Fruit fly (Drosophila melanogaster): ENCODE measurements around the gene CG13895.

Gene CG13895

DNA sequence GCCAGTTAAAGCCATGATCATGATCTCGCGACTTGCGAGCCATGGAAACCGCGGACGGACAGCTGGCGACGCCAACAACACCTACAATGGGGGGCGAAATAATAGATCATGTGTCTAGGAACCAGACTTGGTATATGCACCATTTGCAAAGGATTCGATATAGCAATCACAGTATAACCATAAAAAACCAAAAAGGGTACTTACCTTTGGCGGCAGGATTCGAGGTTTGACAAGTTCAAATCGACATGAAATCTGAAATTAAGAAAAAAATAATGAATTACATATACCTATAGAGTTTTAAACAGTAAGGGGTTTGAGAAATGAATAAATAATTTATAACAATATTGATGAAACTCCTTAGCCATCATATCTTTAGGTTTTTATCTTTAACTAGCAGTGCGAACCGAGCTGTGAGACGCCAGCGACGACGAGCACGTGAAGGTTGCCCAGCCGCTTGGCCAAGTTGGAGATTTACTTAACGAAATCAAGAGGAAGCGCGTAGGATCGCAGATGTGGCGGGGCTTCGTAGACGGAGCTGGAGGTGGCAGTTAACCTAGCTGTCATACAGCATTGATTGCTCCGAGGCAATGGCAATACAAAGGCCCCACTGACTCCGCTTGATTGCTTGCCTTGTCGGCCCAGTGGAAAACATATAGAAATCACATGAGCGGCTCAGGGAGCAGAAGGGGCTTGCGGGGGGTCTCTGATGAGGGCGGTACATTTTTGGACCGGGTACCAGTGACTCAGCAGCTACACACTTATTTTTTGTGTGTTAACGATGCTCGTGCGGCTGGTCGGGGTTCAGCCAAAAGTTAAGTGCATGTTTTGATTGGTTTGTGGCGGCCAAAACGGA lies 26.1 kb upstream of the CG13895 start (continued):
- TF ChIP-seq Gsc (GFP tag; IDR thresholded peaks at IDR 0.05) = no peak
- TF ChIP-seq ewg (GFP tag; optimal IDR thresholded peaks at IDR 0.05) = no peak
- TF ChIP-seq so (GFP tag; IDR thresholded peaks at IDR 0.05) = 0 out of 3 replicates have a peak, but pooled peaks have one; percentile 29
- TF ChIP-seq CG32532 (GFP tag; IDR thresholded peaks at IDR 0.05) = 0 out of 2 replicates have a peak, but pooled peaks have one; percentile 27
- TF ChIP-seq onecut (GFP tag; IDR thresholded peaks at IDR 0.05) = peak; percentile 34
- no peak for TF ChIP-seq CG9797 (GFP tag; optimal IDR thresholded peaks at IDR 0.05)
- TF ChIP-seq CG9932 (GFP tag; IDR thresholded peaks at IDR 0.05) = no peak; the same call in 1 of the 2 replicates
- peak; percentile 37; the same call in 2 of the 3 replicates for TF ChIP-seq row (GFP tag; IDR thresholded peaks at IDR 0.05)
- peak; percentile 22 for TF ChIP-seq tio (GFP tag; optimal IDR thresholded peaks at IDR 0.05)
- no peak for TF ChIP-seq da (GFP tag; optimal IDR thresholded peaks at IDR 0.05)
- TF ChIP-seq mirr (GFP tag; optimal IDR thresholded peaks at IDR 0.05) = no peak
- no peak for TF ChIP-seq prd (optimal IDR thresholded peaks at IDR 0.05)
- peak; percentile 44; the same call in 1 of the 3 replicates for TF ChIP-seq prd (GFP tag; IDR thresholded peaks at IDR 0.05)
- no peak for TF ChIP-seq CG2202 (tag; optimal IDR thresholded peaks at IDR 0.05)
- TF ChIP-seq HmgD (GFP tag; optimal IDR thresholded peaks at IDR 0.05) = no peak
- TF ChIP-seq Camta (GFP tag; optimal IDR thresholded peaks at IDR 0.05) = peak; percentile 12
- TF ChIP-seq CG1603 (tag; optimal IDR thresholded peaks at IDR 0.05) = peak; percentile 5
- no peak for TF ChIP-seq CG34376 (GFP tag; optimal IDR thresholded peaks at IDR 0.05)
- TF ChIP-seq BEAF-32 (GFP tag; optimal IDR thresholded peaks at IDR 0.05) = no peak
- TF ChIP-seq Hmr (GFP tag; optimal IDR thresholded peaks at IDR 0.05) = peak; percentile 40
- TF ChIP-seq fd96Cb (tag; optimal IDR thresholded peaks at IDR 0.05) = peak; percentile 21
- TF ChIP-seq Sox100B (GFP tag; optimal IDR thresholded peaks at IDR 0.05) = peak; percentile 53
- peak; percentile 31; the same call in 1 of the 2 replicates for TF ChIP-seq Ptx1 (GFP tag; IDR thresholded peaks at IDR 0.05)
- no peak for TF ChIP-seq CG11085 (GFP tag; IDR thresholded peaks at IDR 0.05)
- TF ChIP-seq sna (GFP tag; IDR thresholded peaks at IDR 0.05; ENCODE audit: partially characterized antibody) = no peak
- TF ChIP-seq CG9727 (GFP tag; optimal IDR thresholded peaks at IDR 0.05) = peak; percentile 55
- no peak for TF ChIP-seq insv (GFP tag; optimal IDR thresholded peaks at IDR 0.05)
- no peak for TF ChIP-seq CG13296 (GFP tag; optimal IDR thresholded peaks at IDR 0.05)
- no peak for TF ChIP-seq CG2875 (GFP tag; optimal IDR thresholded peaks at IDR 0.05)
- TF ChIP-seq CG8359 (GFP tag; optimal IDR thresholded peaks at IDR 0.05; ENCODE audit: borderline replicate concordance) = no peak
- peak; percentile 17; the same call in 1 of the 2 replicates for TF ChIP-seq slbo (GFP tag; IDR thresholded peaks at IDR 0.05)
- peak; percentile 6 to 66 for TF ChIP-seq bsh (GFP tag; optimal IDR thresholded peaks at IDR 0.05)
- peak; percentile 42 for TF ChIP-seq CG10979 (tag; optimal IDR thresholded peaks at IDR 0.05)
- peak in 1 of 2 experiments; percentile 34 for TF ChIP-seq Hr51 (GFP tag; optimal IDR thresholded peaks at IDR 0.05)
- TF ChIP-seq CoRest (tag; optimal IDR thresholded peaks at IDR 0.05) = peak; percentile 45
- TF ChIP-seq Lim3 (GFP tag; IDR thresholded peaks at IDR 0.05) = no peak
- peak; percentile 66; the same call in 1 of the 2 replicates for TF ChIP-seq Awh (GFP tag; IDR thresholded peaks at IDR 0.05)
- TF ChIP-seq CG8478 (optimal IDR thresholded peaks at IDR 0.05) = no peak
- no peak for TF ChIP-seq Hand (GFP tag; optimal IDR thresholded peaks at IDR 0.05)
- peak; percentile 58 for TF ChIP-seq CG7839 (tag; optimal IDR thresholded peaks at IDR 0.05)
- no peak for TF ChIP-seq Spps (tag; optimal IDR thresholded peaks at IDR 0.05)
- peak; percentile 35 for TF ChIP-seq CG12659 (GFP tag; optimal IDR thresholded peaks at IDR 0.05)
- no peak for TF ChIP-seq cato (GFP tag; optimal IDR thresholded peaks at IDR 0.05; ENCODE audit: borderline replicate concordance)
- TF ChIP-seq Atf6 (GFP tag; IDR thresholded peaks at IDR 0.05) = 0 out of 2 replicates have a peak, but pooled peaks have one; percentile 31
- peak; percentile 57 for TF ChIP-seq CG18262 (tag; optimal IDR thresholded peaks at IDR 0.05)
- peak; percentile 9 for TF ChIP-seq mam (GFP tag; optimal IDR thresholded peaks at IDR 0.05)
- TF ChIP-seq Dfd (GFP tag; optimal IDR thresholded peaks at IDR 0.05) = no peak
- TF ChIP-seq Ravus (GFP tag; IDR thresholded peaks at IDR 0.05) = no peak

Measured in whole organism, embryonic.